Fruit fly (Drosophila melanogaster): ENCODE measurements around the gene CG14968.

The CG14968 gene

DNA sequence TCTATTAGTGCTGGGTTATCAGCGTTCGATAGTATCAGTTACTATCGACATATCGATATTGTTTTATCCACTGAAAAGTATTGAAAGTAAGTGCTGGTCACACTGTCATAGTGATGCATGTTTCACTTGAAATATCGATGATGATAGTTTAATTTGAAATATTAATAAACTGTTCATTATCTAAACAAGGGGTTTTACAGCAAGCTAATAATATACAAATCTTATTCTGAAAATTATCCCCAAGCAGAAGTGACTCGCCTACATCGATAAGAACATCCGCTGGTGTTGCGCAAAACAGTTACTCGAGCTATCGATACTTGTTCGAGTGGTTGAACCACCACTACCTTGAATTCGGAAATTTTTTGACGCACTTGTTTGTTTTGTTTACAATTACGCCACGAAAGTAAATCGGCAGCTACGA, 16.3 kb upstream of the CG14968 start, which contains the start of the genes PIG-C, CG12016 and Dpm2 (continued):
- TF ChIP-seq CG13775 (GFP tag; optimal IDR thresholded peaks at IDR 0.05): peak; percentile 69
- no peak for TF ChIP-seq dmrt99B (tag; optimal IDR thresholded peaks at IDR 0.05)
- TF ChIP-seq Ets97D (GFP tag; optimal IDR thresholded peaks at IDR 0.05): peak; percentile 77
- no peak for TF ChIP-seq aop (GFP tag; IDR thresholded peaks at IDR 0.05)
- TF ChIP-seq CG6854 (GFP tag; optimal IDR thresholded peaks at IDR 0.05): no peak
- peak; percentile 59; the same call in 1 of the 3 replicates for TF ChIP-seq CG34422 (GFP tag; IDR thresholded peaks at IDR 0.05)
- peak; percentile 91 for TF ChIP-seq pzg (GFP tag; optimal IDR thresholded peaks at IDR 0.05)
- TF ChIP-seq CG10959 (GFP tag; IDR thresholded peaks at IDR 0.05): 0 out of 2 replicates have a peak, but pooled peaks have one; percentile 23
- TF ChIP-seq Ada2b (GFP tag; IDR thresholded peaks at IDR 0.05): peak; percentile 43; the same call in 1 of the 2 replicates
- peak; percentile 19 for TF ChIP-seq CG4282 (GFP tag; optimal IDR thresholded peaks at IDR 0.05)
- peak in 1 of 2 experiments; percentile 55 for TF ChIP-seq Hr51 (GFP tag; optimal IDR thresholded peaks at IDR 0.05)
- peak; percentile 50 for TF ChIP-seq CG9727 (GFP tag; optimal IDR thresholded peaks at IDR 0.05)
- TF ChIP-seq her (GFP tag; optimal IDR thresholded peaks at IDR 0.05): peak; percentile 18
- no peak for TF ChIP-seq Lpt (GFP tag; optimal IDR thresholded peaks at IDR 0.05)
- no peak for TF ChIP-seq CG6175 (GFP tag; IDR thresholded peaks at IDR 0.05)
- peak; percentile 18 for TF ChIP-seq D19A (tag; optimal IDR thresholded peaks at IDR 0.05)
- TF ChIP-seq ftz-f1 (GFP tag; optimal IDR thresholded peaks at IDR 0.05): peak; percentile 48
- peak; percentile 36 for TF ChIP-seq ERR (GFP tag; optimal IDR thresholded peaks at IDR 0.05)
- peak; percentile 56 for TF ChIP-seq E2f2 (GFP tag; IDR thresholded peaks at IDR 0.05)
- TF ChIP-seq z (GFP tag; IDR thresholded peaks at IDR 0.05): no peak
- peak; percentile 17 for TF ChIP-seq schlank (tag; optimal IDR thresholded peaks at IDR 0.05)
- TF ChIP-seq CG15269 (tag; optimal IDR thresholded peaks at IDR 0.05): peak; percentile 55
- TF ChIP-seq ap (GFP tag; IDR thresholded peaks at IDR 0.05): no peak
- peak; percentile 38 for TF ChIP-seq CG7928 (GFP tag; optimal IDR thresholded peaks at IDR 0.05)
- no peak for TF ChIP-seq nau (GFP tag; optimal IDR thresholded peaks at IDR 0.05)
- no peak for TF ChIP-seq CkIIα-i1 (GFP tag; IDR thresholded peaks at IDR 0.05)
- TF ChIP-seq CG7839 (tag; optimal IDR thresholded peaks at IDR 0.05): no peak
- TF ChIP-seq CG3995 (GFP tag; optimal IDR thresholded peaks at IDR 0.05): peak; percentile 94
- TF ChIP-seq CG13894 (tag; optimal IDR thresholded peaks at IDR 0.05): no peak
- peak; percentile 57 for TF ChIP-seq Dad (GFP tag; optimal IDR thresholded peaks at IDR 0.05)
- TF ChIP-seq CG17186 (GFP tag; optimal IDR thresholded peaks at IDR 0.05): peak; percentile 81
- no peak for TF ChIP-seq CG17568 (GFP tag; optimal IDR thresholded peaks at IDR 0.05)
- TF ChIP-seq Sry-δ (GFP tag; optimal IDR thresholded peaks at IDR 0.05): peak; percentile 99
- TF ChIP-seq gsb-n (tag; optimal IDR thresholded peaks at IDR 0.05): no peak
- TF ChIP-seq onecut (GFP tag; IDR thresholded peaks at IDR 0.05): 0 out of 2 replicates have a peak, but pooled peaks have one; percentile 7
- peak; percentile 69 for TF ChIP-seq CG15601 (tag; optimal IDR thresholded peaks at IDR 0.05)
- peak; percentile 48 for TF ChIP-seq Hr3 (GFP tag; optimal IDR thresholded peaks at IDR 0.05)
- no peak for TF ChIP-seq Taf1 (GFP tag; IDR thresholded peaks at IDR 0.05)
- no peak for TF ChIP-seq gsb (GFP tag; IDR thresholded peaks at IDR 0.05)
- peak; percentile 65; the same call in 2 of the 3 replicates for TF ChIP-seq tgo (GFP tag; IDR thresholded peaks at IDR 0.05)
- peak; percentile 88 for TF ChIP-seq nmo (GFP tag; optimal IDR thresholded peaks at IDR 0.05)
- TF ChIP-seq CG18011 (GFP tag; optimal IDR thresholded peaks at IDR 0.05): peak; percentile 30
- no peak for TF ChIP-seq ara (GFP tag; IDR thresholded peaks at IDR 0.05)
- no peak for TF ChIP-seq CG1603 (tag; optimal IDR thresholded peaks at IDR 0.05)
- peak; percentile 78 for TF ChIP-seq mam (GFP tag; optimal IDR thresholded peaks at IDR 0.05)
- no peak for TF ChIP-seq Asciz (GFP tag; optimal IDR thresholded peaks at IDR 0.05)
- TF ChIP-seq CG5245 (GFP tag; optimal IDR thresholded peaks at IDR 0.05): no peak
- no peak; the same call in none of the 2 replicates for TF ChIP-seq CG9215 (GFP tag; IDR thresholded peaks at IDR 0.05)
- TF ChIP-seq CG6272 (GFP tag; IDR thresholded peaks at IDR 0.05): peak; percentile 67; the same call in 1 of the 2 replicates
- no peak for TF ChIP-seq jigr1 (GFP tag; IDR thresholded peaks at IDR 0.05)
- TF ChIP-seq tin (GFP tag; optimal IDR thresholded peaks at IDR 0.05): peak; percentile 68

Measured in whole organism, embryonic.